Fruit fly (Drosophila melanogaster) whole organism, prepupa: ENCODE measurements around the gene Nplp3.

Source experiments
- CG3032 ChIP-seq: fragments of 200-800 bp; optimal IDR thresholded peaks from 2 replicates; lab custom pipeline; 2019; ENCODE audit warnings: missing biosample characterization, mild to moderate bottlenecking, missing genetic modification characterization, moderate library complexity
- CG4318 ChIP-seq: fragments of 200-800 bp; sonication (Bioruptor generic); optimal IDR thresholded peaks from 3 replicates; lab custom pipeline; 2017; ENCODE audit warnings: missing biosample characterization, mild to moderate bottlenecking, missing genetic modification characterization
- CG6276 ChIP-seq: fragments of 200-800 bp; sonication (Bioruptor generic); optimal IDR thresholded peaks from 2 replicates; lab custom pipeline; 2017; ENCODE audit warnings: missing biosample characterization, mild to moderate bottlenecking, missing genetic modification characterization
- Eip93F ChIP-seq: fragments of 200-800 bp; sonication (Bioruptor generic); optimal IDR thresholded peaks from 2 replicates; lab custom pipeline; 2016; ENCODE audit warnings: missing biosample characterization, mild to moderate bottlenecking, missing genetic modification characterization
- Gug ChIP-seq: fragments of 200-800 bp; sonication (Bioruptor generic); IDR thresholded peaks from 2 replicates; pipeline ENCODE4 v1.3.6; 2022; ENCODE audit warnings: missing biosample characterization, missing genetic modification characterization
- Hr38 ChIP-seq: sonication (Bioruptor generic); optimal IDR thresholded peaks from 2 replicates; lab custom pipeline; 2016; ENCODE audit warnings: missing biosample characterization, missing genetic modification characterization
- Lpt ChIP-seq: fragments of 200-800 bp; sonication (Bioruptor generic); optimal IDR thresholded peaks from 3 replicates; lab custom pipeline; 2016; ENCODE audit warnings: missing biosample characterization, missing genetic modification characterization
- Met ChIP-seq: fragments of 200-800 bp; sonication (Bioruptor generic); optimal IDR thresholded peaks from 3 replicates; lab custom pipeline; 2016; ENCODE audit warnings: missing biosample characterization, missing genetic modification characterization
- Sox102F ChIP-seq: fragments of 200-800 bp; sonication (Bioruptor generic); optimal IDR thresholded peaks from 2 replicates; lab custom pipeline; 2016; ENCODE audit warnings: missing biosample characterization, mild to moderate bottlenecking, missing genetic modification characterization
- fkh ChIP-seq: fragments of 200-800 bp; sonication (Bioruptor generic); optimal IDR thresholded peaks from 3 replicates; lab custom pipeline; 2017; ENCODE audit warnings: missing biosample characterization, mild to moderate bottlenecking, missing genetic modification characterization, moderate library complexity
- pdm3 ChIP-seq: fragments of 200-800 bp; sonication (Bioruptor generic); optimal IDR thresholded peaks from 3 replicates; lab custom pipeline; 2016; ENCODE audit warnings: missing biosample characterization, missing genetic modification characterization

- TF ChIP-seq CG6276 (GFP tag; lab: Kevin White, UChicago) (no peak), Hr38 (GFP tag; lab: Kevin White, UChicago) (no peak), Sox102F (GFP tag; lab: Kevin White, UChicago) (no peak), Eip93F (GFP tag; lab: Kevin White, UChicago) (no peak), CG4318 (GFP tag; lab: Kevin White, UChicago) (no peak), Gug (no peak), Lpt (GFP tag; lab: Kevin White, UChicago) (no peak), Met (GFP tag; lab: Kevin White, UChicago) (no peak), CG3032 (tag; lab: Kevin White, UChicago) (no peak), fkh (GFP tag; lab: Kevin White, UChicago) (no peak), pdm3 (GFP tag; lab: Kevin White, UChicago) (no peak)
Observed at dm6 chr3L:16364599-16364998, 46.8 kb downstream of the Nplp3 start, which contains the start of gene Cpr72Eb.
